Fruit fly (Drosophila melanogaster) whole organism, prepupa: Measurements from ENCODE around the gene CG11069.
A peak's percentile ranks its signal among the peaks of the same experiment; 100 is the strongest.

ENCODE experiments used
- Blimp-1 ChIP-seq: fragments of 200-800 bp; sonication (Bioruptor generic); optimal IDR thresholded peaks from 3 replicates; lab custom pipeline; 2017; ENCODE audit warnings: missing biosample characterization, missing genetic modification characterization, mild to moderate bottlenecking, moderate library complexity, missing genetic modification reagents
- CG10631 ChIP-seq: fragments of 200-800 bp; sonication (Bioruptor generic); optimal IDR thresholded peaks from 2 replicates; lab custom pipeline; 2016; ENCODE audit warnings: missing biosample characterization, missing genetic modification characterization
- CG11294 ChIP-seq: fragments of 200-800 bp; sonication (Bioruptor generic); IDR thresholded peaks from 2 replicates; pipeline ENCODE4 v1.3.6; 2022; ENCODE audit warnings: missing biosample characterization, missing genetic modification characterization
- CG11762 ChIP-seq: fragments of 200-800 bp; sonication (Bioruptor generic); optimal IDR thresholded peaks from 3 replicates; lab custom pipeline; 2016; ENCODE audit warnings: missing biosample characterization, missing genetic modification characterization; ENCODE audit not compliant: insufficient read depth
- CG15336 ChIP-seq: fragments of 200-800 bp; sonication (Bioruptor generic); IDR thresholded peaks from 2 replicates; pipeline ENCODE4 v1.3.6; 2022; ENCODE audit warnings: missing biosample characterization, missing genetic modification characterization
- CG1621 ChIP-seq: fragments of 200-800 bp; sonication (Bioruptor generic); optimal IDR thresholded peaks from 3 replicates; lab custom pipeline; 2018; ENCODE audit warnings: missing biosample characterization, mild to moderate bottlenecking, missing genetic modification characterization
- CG3032 ChIP-seq: fragments of 200-800 bp; optimal IDR thresholded peaks from 2 replicates; lab custom pipeline; 2019; ENCODE audit warnings: missing biosample characterization, mild to moderate bottlenecking, missing genetic modification characterization, moderate library complexity
- CG31627 ChIP-seq: fragments of 200-800 bp; sonication (Bioruptor generic); optimal IDR thresholded peaks from 3 replicates; lab custom pipeline; 2016; ENCODE audit warnings: missing biosample characterization, missing genetic modification characterization
- CG32006 ChIP-seq: fragments of 200-800 bp; sonication (Bioruptor generic); optimal IDR thresholded peaks from 3 replicates; lab custom pipeline; 2017; ENCODE audit warnings: missing biosample characterization, mild to moderate bottlenecking, missing genetic modification characterization
- CG4318 ChIP-seq: fragments of 200-800 bp; sonication (Bioruptor generic); optimal IDR thresholded peaks from 3 replicates; lab custom pipeline; 2017; ENCODE audit warnings: missing biosample characterization, mild to moderate bottlenecking, missing genetic modification characterization
- CG6276 ChIP-seq: fragments of 200-800 bp; sonication (Bioruptor generic); optimal IDR thresholded peaks from 2 replicates; lab custom pipeline; 2017; ENCODE audit warnings: missing biosample characterization, mild to moderate bottlenecking, missing genetic modification characterization
- CG6808 ChIP-seq: fragments of 200-800 bp; sonication (Bioruptor generic); optimal IDR thresholded peaks from 3 replicates; lab custom pipeline; 2017; ENCODE audit warnings: missing biosample characterization, missing genetic modification characterization, mild to moderate bottlenecking, moderate library complexity, missing genetic modification reagents
- CG8119 ChIP-seq: fragments of 200-800 bp; sonication (Bioruptor generic); IDR thresholded peaks from 3 replicates; pipeline ENCODE4 v1.3.6; 2022; ENCODE audit warnings: missing biosample characterization, missing genetic modification characterization
- CG8319 ChIP-seq: fragments of 200-800 bp; sonication (Bioruptor generic); optimal IDR thresholded peaks from 3 replicates; lab custom pipeline; 2016; ENCODE audit warnings: missing biosample characterization, missing genetic modification characterization
- CG9139 ChIP-seq: fragments of 200-800 bp; sonication (Bioruptor generic); optimal IDR thresholded peaks from 3 replicates; lab custom pipeline; 2017; ENCODE audit warnings: missing biosample characterization, mild to moderate bottlenecking, missing genetic modification characterization
- Eip75B ChIP-seq: fragments of 200-800 bp; sonication (Bioruptor generic); optimal IDR thresholded peaks from 3 replicates; lab custom pipeline; 2016; ENCODE audit warnings: missing biosample characterization, missing genetic modification characterization
- Eip78C ChIP-seq: fragments of 200-800 bp; sonication (Bioruptor generic); peaks from one replicate; lab custom pipeline; 2016; ENCODE audit warnings: missing biosample characterization, missing genetic modification characterization
- Eip93F ChIP-seq: fragments of 200-800 bp; sonication (Bioruptor generic); optimal IDR thresholded peaks from 2 replicates; lab custom pipeline; 2016; ENCODE audit warnings: missing biosample characterization, mild to moderate bottlenecking, missing genetic modification characterization
- Gug ChIP-seq: fragments of 200-800 bp; sonication (Bioruptor generic); IDR thresholded peaks from 2 replicates; pipeline ENCODE4 v1.3.6; 2022; ENCODE audit warnings: missing biosample characterization, missing genetic modification characterization
- Hr38 ChIP-seq: sonication (Bioruptor generic); optimal IDR thresholded peaks from 2 replicates; lab custom pipeline; 2016; ENCODE audit warnings: missing biosample characterization, missing genetic modification characterization
- Hr39 ChIP-seq: fragments of 200-800 bp; sonication (Bioruptor generic); optimal IDR thresholded peaks from 2 replicates; lab custom pipeline; 2016; ENCODE audit warnings: missing biosample characterization, missing genetic modification characterization
- Hr4 ChIP-seq: fragments of 200-800 bp; sonication (Bioruptor generic); optimal IDR thresholded peaks from 3 replicates; lab custom pipeline; 2016; ENCODE audit warnings: missing biosample characterization, missing genetic modification characterization
- Lpt ChIP-seq: fragments of 200-800 bp; sonication (Bioruptor generic); optimal IDR thresholded peaks from 3 replicates; lab custom pipeline; 2016; ENCODE audit warnings: missing biosample characterization, missing genetic modification characterization
- Met ChIP-seq: fragments of 200-800 bp; sonication (Bioruptor generic); optimal IDR thresholded peaks from 3 replicates; lab custom pipeline; 2016; ENCODE audit warnings: missing biosample characterization, missing genetic modification characterization
- OdsH ChIP-seq: fragments of 200-800 bp; sonication (Bioruptor generic); optimal IDR thresholded peaks from 3 replicates; lab custom pipeline; 2016; ENCODE audit warnings: missing biosample characterization, missing genetic modification characterization
- Sox102F ChIP-seq: fragments of 200-800 bp; sonication (Bioruptor generic); optimal IDR thresholded peaks from 2 replicates; lab custom pipeline; 2016; ENCODE audit warnings: missing biosample characterization, mild to moderate bottlenecking, missing genetic modification characterization
- Sox15 ChIP-seq: fragments of 200-800 bp; sonication (Bioruptor generic); optimal IDR thresholded peaks from 3 replicates; lab custom pipeline; 2016; ENCODE audit warnings: missing biosample characterization, missing genetic modification characterization
- acj6 ChIP-seq: fragments of 200-800 bp; sonication (Bioruptor generic); optimal IDR thresholded peaks from 3 replicates; lab custom pipeline; 2016; ENCODE audit warnings: missing biosample characterization, missing genetic modification characterization
- cyc ChIP-seq: fragments of 200-800 bp; sonication (Bioruptor generic); optimal IDR thresholded peaks from 3 replicates; lab custom pipeline; 2016; ENCODE audit warnings: missing biosample characterization, missing genetic modification characterization
- eg ChIP-seq: fragments of 200-800 bp; sonication (Bioruptor generic); IDR thresholded peaks from 3 replicates; pipeline ENCODE4 v1.3.6; 2022; ENCODE audit warnings: missing biosample characterization, missing genetic modification characterization
- fd59A ChIP-seq: fragments of 200-800 bp; sonication (Bioruptor generic); optimal IDR thresholded peaks from 2 replicates; lab custom pipeline; 2017; ENCODE audit warnings: missing biosample characterization, mild to moderate bottlenecking, missing genetic modification characterization, missing genetic modification reagents
- fd85E ChIP-seq: fragments of 200-800 bp; sonication (Bioruptor generic); optimal IDR thresholded peaks from 3 replicates; lab custom pipeline; 2016; ENCODE audit warnings: missing biosample characterization, missing genetic modification characterization
- fkh ChIP-seq: fragments of 200-800 bp; sonication (Bioruptor generic); optimal IDR thresholded peaks from 3 replicates; lab custom pipeline; 2017; ENCODE audit warnings: missing biosample characterization, mild to moderate bottlenecking, missing genetic modification characterization, moderate library complexity
- lz ChIP-seq: fragments of 200-800 bp; sonication (Bioruptor generic); optimal IDR thresholded peaks from 3 replicates; lab custom pipeline; 2016; ENCODE audit warnings: missing biosample characterization, missing genetic modification characterization
- net ChIP-seq: fragments of 200-800 bp; sonication (Bioruptor generic); optimal IDR thresholded peaks from 3 replicates; lab custom pipeline; 2016; ENCODE audit warnings: missing biosample characterization, missing genetic modification characterization
- pdm3 ChIP-seq: fragments of 200-800 bp; sonication (Bioruptor generic); optimal IDR thresholded peaks from 3 replicates; lab custom pipeline; 2016; ENCODE audit warnings: missing biosample characterization, missing genetic modification characterization
- salr ChIP-seq, 2 experiments: fragments of 200-800 bp; sonication (Bioruptor generic); optimal IDR thresholded peaks; 3 replicates each; lab custom pipeline; 2016 to 2018; ENCODE audit warnings: missing biosample characterization in 2 of 2, missing genetic modification characterization in 2 of 2, mild to moderate bottlenecking in 1 of 2
- ss ChIP-seq, 2 experiments: fragments of 200-800 bp; sonication (Bioruptor generic); optimal IDR thresholded peaks; 2 replicates in 1 of 2; 3 replicates in 1 of 2; lab custom pipeline; 2017 to 2018; ENCODE audit warnings: mild to moderate bottlenecking in 2 of 2, missing biosample characterization in 2 of 2, missing genetic modification characterization in 2 of 2, moderate library complexity in 1 of 2
- svp ChIP-seq: fragments of 200-800 bp; sonication (Bioruptor generic); peaks from one replicate; lab custom pipeline; 2016; ENCODE audit warnings: missing biosample characterization, missing genetic modification characterization
- vri ChIP-seq: fragments of 200-800 bp; sonication (Bioruptor generic); optimal IDR thresholded peaks from 3 replicates; lab custom pipeline; 2016; ENCODE audit warnings: missing biosample characterization, mild to moderate bottlenecking, missing genetic modification characterization

The CG11069 gene

DNA sequence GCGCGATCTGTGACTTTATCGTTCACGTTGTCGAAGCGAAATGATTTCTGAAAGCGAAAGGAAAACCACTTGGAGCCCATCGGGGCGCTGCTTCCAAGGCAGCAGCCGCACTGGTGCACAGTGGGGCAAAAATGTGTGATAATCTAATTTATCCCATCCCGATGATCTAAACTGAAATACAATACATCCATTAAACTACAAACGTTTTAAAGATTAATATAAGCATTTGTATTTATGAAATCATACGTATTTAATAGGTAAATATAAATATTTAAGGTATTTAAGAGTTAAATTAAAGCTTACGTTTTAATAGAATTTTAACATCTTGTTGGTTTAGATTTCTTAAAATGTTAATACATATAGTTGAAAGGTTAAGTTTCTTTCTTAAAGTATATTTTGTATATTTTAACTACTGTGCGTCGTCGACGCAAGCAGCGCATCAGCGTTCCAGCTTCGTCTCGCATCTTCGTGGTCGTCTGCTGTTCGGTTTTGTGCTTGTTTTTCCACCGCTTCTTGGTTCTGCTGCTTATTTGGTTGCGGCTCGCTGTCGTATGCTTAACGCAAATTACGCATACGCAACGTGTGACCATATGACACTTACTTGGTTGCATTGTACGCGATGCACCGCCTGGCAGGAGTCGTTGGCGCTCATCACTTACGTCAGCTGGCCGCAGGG lies 11.6 kb downstream of the CG11069 start, which contains the start of gene CG13643 (continued):
- TF ChIP-seq CG4318 (peak; percentile 64), pdm3 (GFP tag; lab: Kevin White, UChicago) (peak; percentile 23), CG10631 (GFP tag; lab: Kevin White, UChicago) (peak; percentile 40), CG15336 (GFP tag; lab: Robert Waterston, UW) (peak; percentile 82), Lpt (GFP tag; lab: Kevin White, UChicago) (peak; percentile 36), ss (GFP tag; optimal IDR thresholded peaks at IDR 0.05; lab: Kevin White, UChicago) (peak; percentile 35 to 56), salr (GFP tag; optimal IDR thresholded peaks at IDR 0.05; lab: Kevin White, UChicago) (peak in 1 of 2 experiments; percentile 71), fd85E (GFP tag; lab: Kevin White, UChicago) (no peak), fd59A (GFP tag; lab: Kevin White, UChicago) (no peak), Eip75B (no peak), Blimp-1 (GFP tag; lab: Kevin White, UChicago) (peak; percentile 54), CG8319 (GFP tag; lab: Kevin White, UChicago) (no peak), CG11762 (GFP tag; lab: Kevin White, UChicago) (peak; percentile 69), Eip78C (peak; percentile 88), CG3032 (tag; lab: Kevin White, UChicago) (no peak), Hr4 (peak; percentile 55), vri (GFP tag; lab: Kevin White, UChicago) (no peak), CG1621 (no peak), svp (GFP tag; lab: Kevin White, UChicago) (peak; percentile 70), eg (peak; percentile 31; the same call in 1 of the 3 replicates)

- TF ChIP-seq Eip78C (peak; percentile 55), CG32006 (GFP tag; lab: Kevin White, UChicago) (peak; percentile 17), lz (GFP tag; lab: Kevin White, UChicago) (no peak), Hr4 (peak; percentile 19), CG8119 (GFP tag; lab: Robert Waterston, UW) (peak; percentile 52), CG15336 (GFP tag; lab: Robert Waterston, UW) (peak; percentile 55), eg (peak; percentile 61; the same call in 2 of the 3 replicates), CG6276 (peak; percentile 46), CG4318 (no peak)
Observed at dm6 chr3R:24906648-24907047, 12.1 kb downstream of the CG11069 start.

DNA sequence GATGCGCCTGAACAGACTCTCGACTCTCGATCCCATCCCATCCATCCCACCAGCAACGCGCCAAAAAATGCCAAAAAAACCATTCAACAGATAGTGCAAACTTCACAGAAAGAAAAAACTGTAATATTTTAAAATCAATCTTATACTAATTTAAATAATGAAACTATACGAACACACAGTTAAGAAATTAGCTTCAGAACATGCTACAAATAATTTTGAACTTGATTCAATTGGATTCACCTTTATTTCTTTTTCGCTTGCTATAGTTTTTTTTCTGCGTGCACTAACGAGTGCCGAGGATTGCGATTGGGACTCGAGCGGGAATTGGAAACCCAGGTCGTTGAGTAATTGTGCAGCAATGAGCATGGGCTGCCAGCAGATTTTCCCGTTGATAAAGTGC lies 13.5 kb downstream of the CG11069 start:
- TF ChIP-seq OdsH (GFP tag; lab: Kevin White, UChicago) = peak; percentile 1
- no peak for TF ChIP-seq CG31627 (GFP tag; lab: Kevin White, UChicago)
- TF ChIP-seq cyc (GFP tag; lab: Kevin White, UChicago) = no peak
- TF ChIP-seq CG4318 = peak; percentile 20
- TF ChIP-seq CG8119 (GFP tag; lab: Robert Waterston, UW) = peak; percentile 70
- peak; percentile 15; the same call in 1 of the 2 replicates for TF ChIP-seq CG11294 (GFP tag; lab: Robert Waterston, UW)
- TF ChIP-seq Hr38 (GFP tag; lab: Kevin White, UChicago) = no peak
- TF ChIP-seq Gug (GFP tag; lab: Robert Waterston, UW) = peak; percentile 34; the same call in 1 of the 2 replicates
- TF ChIP-seq Met (GFP tag; lab: Kevin White, UChicago) = no peak
- TF ChIP-seq pdm3 (GFP tag; lab: Kevin White, UChicago) = peak; percentile 11
- no peak for TF ChIP-seq Sox15
- no peak for TF ChIP-seq Sox102F
- no peak for TF ChIP-seq fkh
- TF ChIP-seq CG32006 (GFP tag; lab: Kevin White, UChicago) = peak; percentile 58
- TF ChIP-seq net (GFP tag; lab: Kevin White, UChicago) = no peak
- TF ChIP-seq Eip93F (GFP tag; lab: Kevin White, UChicago) = no peak
- TF ChIP-seq Lpt (GFP tag; lab: Kevin White, UChicago) = no peak
- TF ChIP-seq acj6 (GFP tag; lab: Kevin White, UChicago) = no peak
- peak; percentile 60 for TF ChIP-seq CG6276
- no peak for TF ChIP-seq CG6808
- no peak for TF ChIP-seq Hr39
- TF ChIP-seq Eip78C = peak; percentile 51
- peak; percentile 77 for TF ChIP-seq CG15336 (GFP tag; lab: Robert Waterston, UW)
- TF ChIP-seq svp (GFP tag; lab: Kevin White, UChicago) = peak; percentile 14
- TF ChIP-seq CG9139 (GFP tag; lab: Kevin White, UChicago) = no peak
- TF ChIP-seq eg = peak; percentile 68
- no peak for TF ChIP-seq lz (GFP tag; lab: Kevin White, UChicago)
- TF ChIP-seq Hr4 = peak; percentile 66
